Worm (Caenorhabditis elegans): ENCODE data around the gene B0252.1.
A peak's percentile ranks its signal among the peaks of the same experiment; 100 is the strongest.

Gene B0252.1

ce11 chrII:6883716-6884115, 35.8 kb upstream of the B0252.1 start, which contains the start of gene pmp-1:
pmp-1 (minus strand) TSS chrII:6883754.
- TF ChIP-seq elt-3 (tag; optimal IDR thresholded peaks at IDR 0.05) (no peak), pqm-1 (tag; optimal IDR thresholded peaks at IDR 0.05) (peak; percentile 54), nhr-28 (tag; optimal IDR thresholded peaks at IDR 0.05) (no peak), nhr-43 (tag; optimal IDR thresholded peaks at IDR 0.05; ENCODE audit: poor library complexity, severe bottlenecking) (no peak), elt-2 (tag; optimal IDR thresholded peaks at IDR 0.05) (peak; percentile 80), nhr-67 (tag; optimal IDR thresholded peaks at IDR 0.05) (no peak)

ce11 chrII:6884568-6884967, 34.9 kb upstream of the B0252.1 start:
- TF ChIP-seq elt-1 (tag; optimal IDR thresholded peaks at IDR 0.05) (no peak), ztf-4 (tag; optimal IDR thresholded peaks at IDR 0.05) (no peak), elt-2 (tag; optimal IDR thresholded peaks at IDR 0.05) (peak; percentile 64), egl-5 (tag; optimal IDR thresholded peaks at IDR 0.05) (no peak), ceh-9 (tag; optimal IDR thresholded peaks at IDR 0.05) (no peak), daf-12 (tag; optimal IDR thresholded peaks at IDR 0.05) (no peak), nhr-237 (tag; optimal IDR thresholded peaks at IDR 0.05) (no peak)

- TF ChIP-seq ama-1 (optimal IDR thresholded peaks at IDR 0.05): no peak
- no peak for TF ChIP-seq nhr-12 (tag; optimal IDR thresholded peaks at IDR 0.05)
- TF ChIP-seq tbx-2 (tag; optimal IDR thresholded peaks at IDR 0.05): no peak
- TF ChIP-seq zag-1 (tag; optimal IDR thresholded peaks at IDR 0.05): no peak
- no peak for TF ChIP-seq eor-1 (tag; optimal IDR thresholded peaks at IDR 0.05)
- TF ChIP-seq ceh-9 (tag; optimal IDR thresholded peaks at IDR 0.05): no peak
- no peak for TF ChIP-seq nhr-67 (tag; optimal IDR thresholded peaks at IDR 0.05)
- no peak for TF ChIP-seq fos-1 (tag; optimal IDR thresholded peaks at IDR 0.05)
- TF ChIP-seq fkh-10 (GFP tag; optimal IDR thresholded peaks at IDR 0.05): no peak
- no peak for TF ChIP-seq elt-1 (tag; optimal IDR thresholded peaks at IDR 0.05)
- no peak for TF ChIP-seq lin-15B (tag; optimal IDR thresholded peaks at IDR 0.05)
- TF ChIP-seq R02D3.7 (tag; optimal IDR thresholded peaks at IDR 0.05): no peak
- peak; percentile 8 for TF ChIP-seq pqm-1 (tag; optimal IDR thresholded peaks at IDR 0.05)
- peak; percentile 42 for TF ChIP-seq nhr-76 (tag; optimal IDR thresholded peaks at IDR 0.05)
- TF ChIP-seq egl-27 (tag; optimal IDR thresholded peaks at IDR 0.05): no peak
- no peak for TF ChIP-seq daf-12 (tag; optimal IDR thresholded peaks at IDR 0.05)
- TF ChIP-seq nfya-1 (tag; optimal IDR thresholded peaks at IDR 0.05; ENCODE audit: insufficient read depth): no peak
- TF ChIP-seq lin-39 (tag; optimal IDR thresholded peaks at IDR 0.05): no peak
- no peak for TF ChIP-seq lsy-12 (tag; optimal IDR thresholded peaks at IDR 0.05)
- TF ChIP-seq hmg-11 (tag; optimal IDR thresholded peaks at IDR 0.05): no peak
- TF ChIP-seq nhr-237 (tag; optimal IDR thresholded peaks at IDR 0.05): no peak
- TF ChIP-seq ZK546.5 (tag; optimal IDR thresholded peaks at IDR 0.05): no peak
- TF ChIP-seq elt-2 (tag; optimal IDR thresholded peaks at IDR 0.05): peak; percentile 40
- TF ChIP-seq jun-1 (tag; optimal IDR thresholded peaks at IDR 0.05): no peak
- TF ChIP-seq nhr-11 (tag; optimal IDR thresholded peaks at IDR 0.05): no peak
- TF ChIP-seq nhr-77 (tag; optimal IDR thresholded peaks at IDR 0.05): no peak
- no peak for TF ChIP-seq egl-5 (tag; optimal IDR thresholded peaks at IDR 0.05)
- peak; percentile 11 for TF ChIP-seq nhr-23 (tag; optimal IDR thresholded peaks at IDR 0.05)
- peak; percentile 6 for TF ChIP-seq ceh-28 (tag; optimal IDR thresholded peaks at IDR 0.05)
- no peak for TF ChIP-seq sea-2 (GFP tag; optimal IDR thresholded peaks at IDR 0.05)
- peak; percentile 18 for TF ChIP-seq nhr-43 (tag; optimal IDR thresholded peaks at IDR 0.05; ENCODE audit: poor library complexity, severe bottlenecking)
- TF ChIP-seq skn-1 (tag; optimal IDR thresholded peaks at IDR 0.05): no peak
- no peak for TF ChIP-seq ztf-11 (tag; optimal IDR thresholded peaks at IDR 0.05)
- no peak for TF ChIP-seq snpc-4 (tag; optimal IDR thresholded peaks at IDR 0.05)
- TF ChIP-seq ceh-82 (tag; optimal IDR thresholded peaks at IDR 0.05): no peak
- TF ChIP-seq nhr-28 (tag; optimal IDR thresholded peaks at IDR 0.05): no peak
- TF ChIP-seq unc-62 (GFP tag; optimal IDR thresholded peaks at IDR 0.05): no peak
- TF ChIP-seq mml-1 (tag; optimal IDR thresholded peaks at IDR 0.05): no peak
These were observed 32.0 kb upstream of the B0252.1 start, which contains the start of gene pmp-2 for ce11 chrII:6887319-6888005. pmp-2 (minus strand) TSS chrII:6887805.
